Fruit fly (Drosophila melanogaster): ENCODE results near the gene car.

dm6 chrX:19522597-19522996, 43.2 kb upstream of the car start:
- TF ChIP-seq dsf (GFP tag; optimal IDR thresholded peaks at IDR 0.05; ENCODE audit: borderline replicate concordance) (no peak), CrebA (GFP tag; optimal IDR thresholded peaks at IDR 0.05; ENCODE audit: borderline replicate concordance) (no peak), GATAd (GFP tag; optimal IDR thresholded peaks at IDR 0.05) (no peak), usp (GFP tag; optimal IDR thresholded peaks at IDR 0.05) (no peak), rgr (GFP tag; optimal IDR thresholded peaks at IDR 0.05) (no peak), Hnf4 (GFP tag; optimal IDR thresholded peaks at IDR 0.05) (no peak)

Data from whole organism, wandering third instar larva.